Fruit fly (Drosophila melanogaster) whole organism, embryonic: ENCODE results near the gene drongo.
A peak's percentile ranks its signal among the peaks of the same experiment; 100 is the strongest.

Experiments used
- B-H1 ChIP-seq: fragments of 200-800 bp; sonication (Bioruptor generic); IDR thresholded peaks from 3 replicates; pipeline ENCODE4 v1.3.6; 2022; ENCODE audit warnings: missing biosample characterization, missing genetic modification characterization
- BEAF-32 ChIP-seq: fragments of 200-800 bp; sonication (Bioruptor generic); optimal IDR thresholded peaks from 3 replicates; lab custom pipeline; 2017; ENCODE audit warnings: missing biosample characterization, missing genetic modification characterization, mild to moderate bottlenecking, moderate library complexity, missing genetic modification reagents
- Blimp-1 ChIP-seq: fragments of 200-800 bp; sonication (Bioruptor generic); optimal IDR thresholded peaks from 3 replicates; lab custom pipeline; 2018; ENCODE audit warnings: missing biosample characterization, missing genetic modification characterization, mild to moderate bottlenecking, moderate library complexity, missing genetic modification reagents
- CG10321 ChIP-seq: fragments of 200-800 bp; sonication (Bioruptor generic); IDR thresholded peaks from 2 replicates; pipeline ENCODE4 v1.3.6; 2022; ENCODE audit warnings: missing biosample characterization, missing genetic modification characterization
- CG1233 ChIP-seq: fragments of 200-800 bp; sonication (Bioruptor generic); optimal IDR thresholded peaks from 4 replicates; lab custom pipeline; 2018; ENCODE audit warnings: missing biosample characterization, mild to moderate bottlenecking, missing genetic modification characterization
- CG13287 ChIP-seq: fragments of 200-800 bp; sonication (Bioruptor generic); IDR thresholded peaks from 2 replicates; pipeline ENCODE4 v1.3.6; 2022; ENCODE audit warnings: missing biosample characterization, missing genetic modification characterization; ENCODE audit not compliant: partially characterized antibody
- CG14667 ChIP-seq: fragments of 200-800 bp; sonication (Bioruptor generic); IDR thresholded peaks from 2 replicates; pipeline ENCODE4 v1.3.6; 2022; ENCODE audit warnings: missing biosample characterization, missing genetic modification characterization
- CG15696 ChIP-seq: fragments of 200-800 bp; sonication (Bioruptor generic); optimal IDR thresholded peaks from 2 replicates; lab custom pipeline; 2019; ENCODE audit warnings: missing biosample characterization, mild to moderate bottlenecking, missing genetic modification characterization, moderate library complexity
- CG17359 ChIP-seq: fragments of 200-800 bp; sonication (Bioruptor generic); optimal IDR thresholded peaks from 3 replicates; lab custom pipeline; 2018; ENCODE audit warnings: missing biosample characterization, mild to moderate bottlenecking, missing genetic modification characterization, moderate library complexity
- CG1832 ChIP-seq: fragments of 200-800 bp; sonication (Bioruptor generic); optimal IDR thresholded peaks from 2 replicates; lab custom pipeline; 2017; ENCODE audit warnings: missing biosample characterization, mild to moderate bottlenecking, missing genetic modification characterization, inconsistent platforms
- CG30403 ChIP-seq: fragments of 200-800 bp; sonication (Bioruptor generic); optimal IDR thresholded peaks from 3 replicates; lab custom pipeline; 2016; ENCODE audit warnings: missing biosample characterization, missing genetic modification characterization
- CG3065 ChIP-seq: fragments of 200-800 bp; sonication (Bioruptor generic); optimal IDR thresholded peaks from 2 replicates; lab custom pipeline; 2016; ENCODE audit warnings: missing biosample characterization, missing genetic modification characterization
- CG31224 ChIP-seq: fragments of 200-800 bp; sonication (Bioruptor generic); IDR thresholded peaks from 2 replicates; pipeline ENCODE4 v1.3.6; 2022; ENCODE audit warnings: missing biosample characterization, missing genetic modification characterization
- CG32767 ChIP-seq: fragments of 200-800 bp; sonication (Bioruptor generic); IDR thresholded peaks from 2 replicates; pipeline ENCODE4 v1.3.6; 2022; ENCODE audit warnings: missing biosample characterization, missing genetic modification characterization
- CG3838 ChIP-seq: fragments of 200-800 bp; sonication (Bioruptor generic); optimal IDR thresholded peaks from 3 replicates; lab custom pipeline; 2016; ENCODE audit warnings: missing biosample characterization, missing genetic modification characterization
- CG3847 ChIP-seq: fragments of 200-800 bp; sonication (Bioruptor generic); IDR thresholded peaks from 2 replicates; pipeline ENCODE4 v1.3.6; 2022; ENCODE audit warnings: missing biosample characterization, missing genetic modification characterization
- CG42726 ChIP-seq: fragments of 200-800 bp; sonication (Bioruptor generic); IDR thresholded peaks from 2 replicates; pipeline ENCODE4 v1.3.6; 2022; ENCODE audit warnings: missing biosample characterization, missing genetic modification characterization; ENCODE audit not compliant: partially characterized antibody
- CG7987 ChIP-seq: fragments of 200-800 bp; sonication (Bioruptor generic); optimal IDR thresholded peaks from 2 replicates; lab custom pipeline; 2018; ENCODE audit warnings: missing biosample characterization, mild to moderate bottlenecking, missing genetic modification characterization, moderate library complexity
- CG8089 ChIP-seq: fragments of 200-800 bp; sonication (Bioruptor generic); optimal IDR thresholded peaks from 3 replicates; lab custom pipeline; 2016; ENCODE audit warnings: missing biosample characterization, missing genetic modification characterization
- CG8290 ChIP-seq, 3 experiments: fragments of 200-800 bp; sonication (Bioruptor generic); optimal IDR thresholded peaks; 2 replicates each; lab custom pipeline; 2016 to 2019; ENCODE audit warnings: missing biosample characterization in 3 of 3, missing genetic modification characterization in 3 of 3, mild to moderate bottlenecking in 2 of 3, moderate library complexity in 1 of 3
- CHES-1-like ChIP-seq: fragments of 200-800 bp; sonication (Bioruptor generic); optimal IDR thresholded peaks from 2 replicates; lab custom pipeline; 2016; ENCODE audit warnings: missing biosample characterization, missing genetic modification characterization
- CTCF ChIP-seq: fragments of 200-800 bp; sonication (Bioruptor generic); optimal IDR thresholded peaks from 2 replicates; lab custom pipeline; 2017; ENCODE audit warnings: missing biosample characterization, mild to moderate bottlenecking, missing genetic modification characterization, moderate library complexity
- Doc3 ChIP-seq: fragments of 200-800 bp; sonication (Bioruptor generic); IDR thresholded peaks from 3 replicates; pipeline ENCODE4 v1.3.6; 2022; ENCODE audit warnings: missing biosample characterization, missing genetic modification characterization; ENCODE audit not compliant: partially characterized antibody
- Gug ChIP-seq: fragments of 200-800 bp; sonication (Bioruptor generic); IDR thresholded peaks from 4 replicates; pipeline ENCODE4 v1.3.6; 2022; ENCODE audit warnings: missing biosample characterization, missing genetic modification characterization
- HLH54F ChIP-seq: fragments of 200-800 bp; sonication (Bioruptor generic); optimal IDR thresholded peaks from 3 replicates; lab custom pipeline; 2016; ENCODE audit warnings: missing biosample characterization, missing genetic modification characterization
- Hmx ChIP-seq: fragments of 200-800 bp; sonication (Bioruptor generic); optimal IDR thresholded peaks from 2 replicates; lab custom pipeline; 2016; ENCODE audit warnings: missing biosample characterization, missing genetic modification characterization
- Mes4 ChIP-seq: fragments of 200-800 bp; sonication (Bioruptor generic); optimal IDR thresholded peaks from 2 replicates; lab custom pipeline; 2016; ENCODE audit warnings: missing biosample characterization, missing genetic modification characterization
- Nf-YA ChIP-seq: fragments of 200-800 bp; sonication (Bioruptor generic); IDR thresholded peaks from 2 replicates; pipeline ENCODE4 v1.3.6; 2022; ENCODE audit warnings: missing biosample characterization, missing genetic modification characterization
- NfI ChIP-seq: fragments of 200-800 bp; sonication (Bioruptor generic); optimal IDR thresholded peaks from 3 replicates; lab custom pipeline; 2018; ENCODE audit warnings: missing biosample characterization, mild to moderate bottlenecking, missing genetic modification characterization, moderate library complexity
- Opbp ChIP-seq: fragments of 200-800 bp; sonication (Bioruptor generic); IDR thresholded peaks from 3 replicates; pipeline ENCODE4 v1.3.6; 2022; ENCODE audit warnings: missing biosample characterization, missing genetic modification characterization; ENCODE audit not compliant: partially characterized antibody
- Spps ChIP-seq: fragments of 200-800 bp; sonication (Bioruptor generic); optimal IDR thresholded peaks from 2 replicates; lab custom pipeline; 2018; ENCODE audit warnings: missing biosample characterization, mild to moderate bottlenecking, missing genetic modification characterization
- aop ChIP-seq: fragments of 200-800 bp; sonication (Bioruptor generic); IDR thresholded peaks from 2 replicates; pipeline ENCODE4 v1.3.6; 2022; ENCODE audit warnings: missing biosample characterization, missing genetic modification characterization
- chinmo ChIP-seq: fragments of 200-800 bp; sonication (Bioruptor generic); IDR thresholded peaks from 4 replicates; pipeline ENCODE4 v1.3.6; 2022; ENCODE audit warnings: missing biosample characterization, missing genetic modification characterization; ENCODE audit not compliant: partially characterized antibody
- cwo ChIP-seq: fragments of 200-800 bp; sonication (Bioruptor generic); optimal IDR thresholded peaks from 3 replicates; lab custom pipeline; 2017; ENCODE audit warnings: missing biosample characterization, missing genetic modification characterization, mild to moderate bottlenecking, moderate library complexity, missing genetic modification reagents
- grn ChIP-seq: fragments of 200-800 bp; sonication (Bioruptor generic); optimal IDR thresholded peaks from 3 replicates; lab custom pipeline; 2017; ENCODE audit warnings: missing biosample characterization, missing genetic modification characterization
- hbn ChIP-seq: fragments of 200-800 bp; sonication (Bioruptor generic); IDR thresholded peaks from 2 replicates; pipeline ENCODE4 v1.3.6; 2022; ENCODE audit warnings: missing biosample characterization, missing genetic modification characterization; ENCODE audit not compliant: partially characterized antibody
- klu ChIP-seq: fragments of 200-800 bp; sonication (Bioruptor generic); IDR thresholded peaks from 2 replicates; pipeline ENCODE4 v1.3.6; 2022; ENCODE audit warnings: missing biosample characterization, missing genetic modification characterization
- phol ChIP-seq: fragments of 200-800 bp; sonication (Bioruptor generic); optimal IDR thresholded peaks from 3 replicates; lab custom pipeline; 2018; ENCODE audit warnings: missing biosample characterization, mild to moderate bottlenecking, missing genetic modification characterization, moderate library complexity
- pros ChIP-seq: fragments of 200-800 bp; sonication (Bioruptor generic); optimal IDR thresholded peaks from 3 replicates; lab custom pipeline; 2019; ENCODE audit warnings: missing biosample characterization, mild to moderate bottlenecking, missing genetic modification characterization, moderate library complexity
- ranshi ChIP-seq: fragments of 200-800 bp; sonication (Bioruptor generic); IDR thresholded peaks from 2 replicates; pipeline ENCODE4 v1.3.6; 2022; ENCODE audit warnings: missing biosample characterization, missing genetic modification characterization
- repo ChIP-seq: fragments of 200-800 bp; sonication (Bioruptor generic); optimal IDR thresholded peaks from 2 replicates; lab custom pipeline; 2016; ENCODE audit warnings: missing biosample characterization, missing genetic modification characterization
- salm ChIP-seq: fragments of 200-800 bp; sonication (Bioruptor generic); optimal IDR thresholded peaks from 2 replicates; lab custom pipeline; 2018; ENCODE audit warnings: missing biosample characterization, mild to moderate bottlenecking, missing genetic modification characterization
- sisA ChIP-seq: fragments of 200-800 bp; sonication (Bioruptor generic); IDR thresholded peaks from 2 replicates; pipeline ENCODE4 v1.3.6; 2022; ENCODE audit warnings: missing biosample characterization, missing genetic modification characterization
- sob ChIP-seq: fragments of 200-800 bp; sonication (Bioruptor generic); IDR thresholded peaks from 2 replicates; pipeline ENCODE4 v1.3.6; 2022; ENCODE audit warnings: missing biosample characterization, missing genetic modification characterization
- unpg ChIP-seq: fragments of 200-800 bp; sonication (Bioruptor generic); optimal IDR thresholded peaks from 3 replicates; lab custom pipeline; 2018; ENCODE audit warnings: missing biosample characterization, mild to moderate bottlenecking, missing genetic modification characterization, moderate library complexity
- vvl ChIP-seq: fragments of 200-800 bp; sonication (Bioruptor generic); IDR thresholded peaks from 2 replicates; pipeline ENCODE4 v1.3.6; 2022; ENCODE audit warnings: missing biosample characterization, missing genetic modification characterization
- wek ChIP-seq: fragments of 200-800 bp; sonication (Bioruptor generic); optimal IDR thresholded peaks from 3 replicates; lab custom pipeline; 2018; ENCODE audit warnings: missing biosample characterization, mild to moderate bottlenecking, missing genetic modification characterization, moderate library complexity

drongo gene

dm6 chr2L:871419-871846 lies 20.6 kb upstream of the drongo start (continued):
- TF ChIP-seq CG8290 (GFP tag; optimal IDR thresholded peaks at IDR 0.05; lab: Kevin White, UChicago): no peak
- TF ChIP-seq CG8290 (tag; optimal IDR thresholded peaks at IDR 0.05; lab: Kevin White, UChicago): peak in 1 of 2 experiments; percentile 52
- TF ChIP-seq CG31224 (GFP tag; lab: Robert Waterston, UW): no peak
- no peak for TF ChIP-seq CG30403 (GFP tag; lab: Kevin White, UChicago)
- TF ChIP-seq wek (GFP tag; lab: Kevin White, UChicago): no peak
- no peak for TF ChIP-seq pros
- peak; percentile 17 for TF ChIP-seq BEAF-32 (GFP tag; lab: Kevin White, UChicago)
- peak; percentile 62; the same call in 1 of the 2 replicates for TF ChIP-seq CG32767 (GFP tag; lab: Robert Waterston, UW)
- TF ChIP-seq salm: no peak
- TF ChIP-seq, all 482 proteins: peak for 104

dm6 chr2L:870749-871418 lies 20.0 kb upstream of the drongo start:
- TF ChIP-seq Spps: no peak
- TF ChIP-seq unpg (GFP tag; lab: Kevin White, UChicago): peak; percentile 71
- peak; percentile 99 for TF ChIP-seq phol
- peak; percentile 42 for TF ChIP-seq CG7987
- 0 out of 2 replicates have a peak, but pooled peaks have one; percentile 45 for TF ChIP-seq CG10321 (GFP tag; lab: Robert Waterston, UW)
- TF ChIP-seq Gug: peak; percentile 71
- no peak for TF ChIP-seq CG42726 (GFP tag; lab: Robert Waterston, UW)
- TF ChIP-seq CHES-1-like (GFP tag; lab: Kevin White, UChicago): peak; percentile 81
- peak; percentile 24; the same call in 1 of the 2 replicates for TF ChIP-seq klu (GFP tag; lab: Robert Waterston, UW)
- TF ChIP-seq CG3838 (GFP tag; lab: Kevin White, UChicago): no peak
- no peak for TF ChIP-seq Doc3 (GFP tag; lab: Robert Waterston, UW)
- peak; percentile 79 for TF ChIP-seq CG3847 (GFP tag; lab: Robert Waterston, UW)
- TF ChIP-seq sob (GFP tag; lab: Robert Waterston, UW): peak; percentile 80
- TF ChIP-seq CG1832 (GFP tag; lab: Kevin White, UChicago): no peak
- TF ChIP-seq chinmo (GFP tag; lab: Robert Waterston, UW): 0 out of 4 replicates have a peak, but pooled peaks have one; percentile 60
- peak; percentile 61 for TF ChIP-seq NfI (GFP tag; lab: Kevin White, UChicago)
- TF ChIP-seq grn (GFP tag; lab: Kevin White, UChicago): no peak
- no peak for TF ChIP-seq CTCF (GFP tag; lab: Kevin White, UChicago)
- TF ChIP-seq Mes4: peak; percentile 68
- no peak for TF ChIP-seq hbn (GFP tag; lab: Robert Waterston, UW)
- peak; percentile 78 for TF ChIP-seq repo (GFP tag; lab: Kevin White, UChicago)
- TF ChIP-seq CG8089 (GFP tag; lab: Kevin White, UChicago): peak; percentile 50
- peak; percentile 30; the same call in 1 of the 3 replicates for TF ChIP-seq B-H1 (GFP tag; lab: Robert Waterston, UW)
- TF ChIP-seq CG1233: peak; percentile 47
- peak; percentile 43; the same call in 1 of the 3 replicates for TF ChIP-seq Opbp
- peak; percentile 76 for TF ChIP-seq HLH54F
- peak; percentile 80 for TF ChIP-seq vvl (GFP tag; lab: Robert Waterston, UW)
- no peak for TF ChIP-seq CG14667 (GFP tag; lab: Robert Waterston, UW)
- TF ChIP-seq CG3065: peak; percentile 48
- no peak for TF ChIP-seq aop
- TF ChIP-seq Hmx: no peak
- TF ChIP-seq CG15696 (tag; lab: Kevin White, UChicago): peak; percentile 51
- TF ChIP-seq Nf-YA (GFP tag; lab: Robert Waterston, UW): no peak
- 0 out of 2 replicates have a peak, but pooled peaks have one; percentile 45 for TF ChIP-seq ranshi (GFP tag; lab: Robert Waterston, UW)
- TF ChIP-seq CG17359 (tag; lab: Kevin White, UChicago): peak; percentile 58
- peak; percentile 58 for TF ChIP-seq CG13287 (GFP tag; lab: Robert Waterston, UW)
- TF ChIP-seq cwo: peak; percentile 62
- TF ChIP-seq sisA: peak; percentile 80
- TF ChIP-seq Blimp-1 (GFP tag; lab: Kevin White, UChicago): peak; percentile 61
